Fruit fly (Drosophila melanogaster) whole organism, prepupa: ENCODE results near the gene CG4161.

Experiments used
- Blimp-1 ChIP-seq: fragments of 200-800 bp; sonication (Bioruptor generic); optimal IDR thresholded peaks from 3 replicates; lab custom pipeline; 2017; ENCODE audit warnings: missing biosample characterization, missing genetic modification characterization, mild to moderate bottlenecking, moderate library complexity, missing genetic modification reagents
- CG10631 ChIP-seq: fragments of 200-800 bp; sonication (Bioruptor generic); optimal IDR thresholded peaks from 2 replicates; lab custom pipeline; 2016; ENCODE audit warnings: missing biosample characterization, missing genetic modification characterization
- CG10669 ChIP-seq: fragments of 200-800 bp; sonication (Bioruptor generic); optimal IDR thresholded peaks from 3 replicates; lab custom pipeline; 2018; ENCODE audit warnings: missing biosample characterization, mild to moderate bottlenecking, missing genetic modification characterization, moderate library complexity
- CG11294 ChIP-seq: fragments of 200-800 bp; sonication (Bioruptor generic); IDR thresholded peaks from 2 replicates; pipeline ENCODE4 v1.3.6; 2022; ENCODE audit warnings: missing biosample characterization, missing genetic modification characterization
- CG11902 ChIP-seq: fragments of 200-800 bp; sonication (Bioruptor generic); optimal IDR thresholded peaks from 3 replicates; lab custom pipeline; 2016; ENCODE audit warnings: missing biosample characterization, missing genetic modification characterization
- CG15336 ChIP-seq: fragments of 200-800 bp; sonication (Bioruptor generic); IDR thresholded peaks from 2 replicates; pipeline ENCODE4 v1.3.6; 2022; ENCODE audit warnings: missing biosample characterization, missing genetic modification characterization
- CG1621 ChIP-seq: fragments of 200-800 bp; sonication (Bioruptor generic); optimal IDR thresholded peaks from 3 replicates; lab custom pipeline; 2018; ENCODE audit warnings: missing biosample characterization, mild to moderate bottlenecking, missing genetic modification characterization
- CG3032 ChIP-seq: fragments of 200-800 bp; optimal IDR thresholded peaks from 2 replicates; lab custom pipeline; 2019; ENCODE audit warnings: missing biosample characterization, mild to moderate bottlenecking, missing genetic modification characterization, moderate library complexity
- CG31627 ChIP-seq: fragments of 200-800 bp; sonication (Bioruptor generic); optimal IDR thresholded peaks from 3 replicates; lab custom pipeline; 2016; ENCODE audit warnings: missing biosample characterization, missing genetic modification characterization
- CG3919 ChIP-seq: fragments of 200-800 bp; sonication (Bioruptor generic); optimal IDR thresholded peaks from 3 replicates; lab custom pipeline; 2016; ENCODE audit warnings: missing biosample characterization, missing genetic modification characterization
- CG6163 ChIP-seq: fragments of 200-800 bp; sonication (Bioruptor generic); IDR thresholded peaks from 3 replicates; pipeline ENCODE4 v1.3.6; 2022; ENCODE audit warnings: missing biosample characterization, missing genetic modification characterization
- CG6792 ChIP-seq: fragments of 200-800 bp; sonication (Bioruptor generic); optimal IDR thresholded peaks from 3 replicates; lab custom pipeline; 2016; ENCODE audit warnings: missing biosample characterization, missing genetic modification characterization
- CG6808 ChIP-seq: fragments of 200-800 bp; sonication (Bioruptor generic); optimal IDR thresholded peaks from 3 replicates; lab custom pipeline; 2017; ENCODE audit warnings: missing biosample characterization, missing genetic modification characterization, mild to moderate bottlenecking, moderate library complexity, missing genetic modification reagents
- CG6854 ChIP-seq: fragments of 200-800 bp; sonication (Bioruptor generic); optimal IDR thresholded peaks from 2 replicates; lab custom pipeline; 2017; ENCODE audit warnings: missing biosample characterization, mild to moderate bottlenecking, missing genetic modification characterization
- CG8119 ChIP-seq: fragments of 200-800 bp; sonication (Bioruptor generic); IDR thresholded peaks from 3 replicates; pipeline ENCODE4 v1.3.6; 2022; ENCODE audit warnings: missing biosample characterization, missing genetic modification characterization
- CG8319 ChIP-seq: fragments of 200-800 bp; sonication (Bioruptor generic); optimal IDR thresholded peaks from 3 replicates; lab custom pipeline; 2016; ENCODE audit warnings: missing biosample characterization, missing genetic modification characterization
- CG8632 ChIP-seq: fragments of 200-800 bp; sonication (Bioruptor generic); optimal IDR thresholded peaks from 3 replicates; lab custom pipeline; 2016; ENCODE audit warnings: missing biosample characterization, missing genetic modification characterization
- Eip78C ChIP-seq: fragments of 200-800 bp; sonication (Bioruptor generic); peaks from one replicate; lab custom pipeline; 2016; ENCODE audit warnings: missing biosample characterization, missing genetic modification characterization
- Eip93F ChIP-seq: fragments of 200-800 bp; sonication (Bioruptor generic); optimal IDR thresholded peaks from 2 replicates; lab custom pipeline; 2016; ENCODE audit warnings: missing biosample characterization, mild to moderate bottlenecking, missing genetic modification characterization
- Ets21C ChIP-seq: fragments of 200-800 bp; sonication (Bioruptor generic); optimal IDR thresholded peaks from 3 replicates; lab custom pipeline; 2016; ENCODE audit warnings: missing biosample characterization, missing genetic modification characterization
- Ets96B ChIP-seq: fragments of 200-800 bp; optimal IDR thresholded peaks from 2 replicates; lab custom pipeline; 2019; ENCODE audit warnings: missing biosample characterization, mild to moderate bottlenecking, missing genetic modification characterization, moderate library complexity
- Hr38 ChIP-seq: sonication (Bioruptor generic); optimal IDR thresholded peaks from 2 replicates; lab custom pipeline; 2016; ENCODE audit warnings: missing biosample characterization, missing genetic modification characterization
- Hr39 ChIP-seq: fragments of 200-800 bp; sonication (Bioruptor generic); optimal IDR thresholded peaks from 2 replicates; lab custom pipeline; 2016; ENCODE audit warnings: missing biosample characterization, missing genetic modification characterization
- Hr4 ChIP-seq: fragments of 200-800 bp; sonication (Bioruptor generic); optimal IDR thresholded peaks from 3 replicates; lab custom pipeline; 2016; ENCODE audit warnings: missing biosample characterization, missing genetic modification characterization
- Lpt ChIP-seq: fragments of 200-800 bp; sonication (Bioruptor generic); optimal IDR thresholded peaks from 3 replicates; lab custom pipeline; 2016; ENCODE audit warnings: missing biosample characterization, missing genetic modification characterization
- Met ChIP-seq: fragments of 200-800 bp; sonication (Bioruptor generic); optimal IDR thresholded peaks from 3 replicates; lab custom pipeline; 2016; ENCODE audit warnings: missing biosample characterization, missing genetic modification characterization
- OdsH ChIP-seq: fragments of 200-800 bp; sonication (Bioruptor generic); optimal IDR thresholded peaks from 3 replicates; lab custom pipeline; 2016; ENCODE audit warnings: missing biosample characterization, missing genetic modification characterization
- Smox ChIP-seq: fragments of 200-800 bp; sonication (Bioruptor generic); optimal IDR thresholded peaks from 3 replicates; lab custom pipeline; 2016; ENCODE audit warnings: missing biosample characterization, missing genetic modification characterization
- Sox102F ChIP-seq: fragments of 200-800 bp; sonication (Bioruptor generic); optimal IDR thresholded peaks from 2 replicates; lab custom pipeline; 2016; ENCODE audit warnings: missing biosample characterization, mild to moderate bottlenecking, missing genetic modification characterization
- Sox14 ChIP-seq: fragments of 200-800 bp; sonication (Bioruptor generic); optimal IDR thresholded peaks from 3 replicates; lab custom pipeline; 2016; ENCODE audit warnings: missing biosample characterization, missing genetic modification characterization
- Sox15 ChIP-seq: fragments of 200-800 bp; sonication (Bioruptor generic); optimal IDR thresholded peaks from 3 replicates; lab custom pipeline; 2016; ENCODE audit warnings: missing biosample characterization, missing genetic modification characterization
- achi ChIP-seq: fragments of 200-800 bp; sonication (Bioruptor generic); optimal IDR thresholded peaks from 3 replicates; lab custom pipeline; 2016; ENCODE audit warnings: missing biosample characterization, missing genetic modification characterization
- acj6 ChIP-seq: fragments of 200-800 bp; sonication (Bioruptor generic); optimal IDR thresholded peaks from 3 replicates; lab custom pipeline; 2016; ENCODE audit warnings: missing biosample characterization, missing genetic modification characterization
- cyc ChIP-seq: fragments of 200-800 bp; sonication (Bioruptor generic); optimal IDR thresholded peaks from 3 replicates; lab custom pipeline; 2016; ENCODE audit warnings: missing biosample characterization, missing genetic modification characterization
- dac ChIP-seq: fragments of 200-800 bp; sonication (Bioruptor generic); optimal IDR thresholded peaks from 2 replicates; lab custom pipeline; 2017; ENCODE audit warnings: missing biosample characterization, mild to moderate bottlenecking, missing genetic modification characterization
- eg ChIP-seq: fragments of 200-800 bp; sonication (Bioruptor generic); IDR thresholded peaks from 3 replicates; pipeline ENCODE4 v1.3.6; 2022; ENCODE audit warnings: missing biosample characterization, missing genetic modification characterization
- esn ChIP-seq: fragments of 200-800 bp; sonication (Bioruptor generic); optimal IDR thresholded peaks from 2 replicates; lab custom pipeline; 2016; ENCODE audit warnings: missing biosample characterization, mild to moderate bottlenecking, missing genetic modification characterization, moderate library complexity
- fd59A ChIP-seq: fragments of 200-800 bp; sonication (Bioruptor generic); optimal IDR thresholded peaks from 2 replicates; lab custom pipeline; 2017; ENCODE audit warnings: missing biosample characterization, mild to moderate bottlenecking, missing genetic modification characterization, missing genetic modification reagents
- fd85E ChIP-seq: fragments of 200-800 bp; sonication (Bioruptor generic); optimal IDR thresholded peaks from 3 replicates; lab custom pipeline; 2016; ENCODE audit warnings: missing biosample characterization, missing genetic modification characterization
- fkh ChIP-seq: fragments of 200-800 bp; sonication (Bioruptor generic); optimal IDR thresholded peaks from 3 replicates; lab custom pipeline; 2017; ENCODE audit warnings: missing biosample characterization, mild to moderate bottlenecking, missing genetic modification characterization, moderate library complexity
- lz ChIP-seq: fragments of 200-800 bp; sonication (Bioruptor generic); optimal IDR thresholded peaks from 3 replicates; lab custom pipeline; 2016; ENCODE audit warnings: missing biosample characterization, missing genetic modification characterization
- pdm3 ChIP-seq: fragments of 200-800 bp; sonication (Bioruptor generic); optimal IDR thresholded peaks from 3 replicates; lab custom pipeline; 2016; ENCODE audit warnings: missing biosample characterization, missing genetic modification characterization
- salr ChIP-seq, 2 experiments: fragments of 200-800 bp; sonication (Bioruptor generic); optimal IDR thresholded peaks; 3 replicates each; lab custom pipeline; 2016 to 2018; ENCODE audit warnings: missing biosample characterization in 2 of 2, missing genetic modification characterization in 2 of 2, mild to moderate bottlenecking in 1 of 2
- spab ChIP-seq: fragments of 200-800 bp; sonication (Bioruptor generic); optimal IDR thresholded peaks from 2 replicates; lab custom pipeline; 2017; ENCODE audit warnings: missing biosample characterization, mild to moderate bottlenecking, missing genetic modification characterization, missing genetic modification reagents
- svp ChIP-seq: fragments of 200-800 bp; sonication (Bioruptor generic); peaks from one replicate; lab custom pipeline; 2016; ENCODE audit warnings: missing biosample characterization, missing genetic modification characterization
- topi ChIP-seq: fragments of 200-800 bp; sonication (Bioruptor generic); optimal IDR thresholded peaks from 3 replicates; lab custom pipeline; 2016; ENCODE audit warnings: missing biosample characterization, missing genetic modification characterization
- vri ChIP-seq: fragments of 200-800 bp; sonication (Bioruptor generic); optimal IDR thresholded peaks from 3 replicates; lab custom pipeline; 2016; ENCODE audit warnings: missing biosample characterization, mild to moderate bottlenecking, missing genetic modification characterization

CG4161 gene

DNA sequence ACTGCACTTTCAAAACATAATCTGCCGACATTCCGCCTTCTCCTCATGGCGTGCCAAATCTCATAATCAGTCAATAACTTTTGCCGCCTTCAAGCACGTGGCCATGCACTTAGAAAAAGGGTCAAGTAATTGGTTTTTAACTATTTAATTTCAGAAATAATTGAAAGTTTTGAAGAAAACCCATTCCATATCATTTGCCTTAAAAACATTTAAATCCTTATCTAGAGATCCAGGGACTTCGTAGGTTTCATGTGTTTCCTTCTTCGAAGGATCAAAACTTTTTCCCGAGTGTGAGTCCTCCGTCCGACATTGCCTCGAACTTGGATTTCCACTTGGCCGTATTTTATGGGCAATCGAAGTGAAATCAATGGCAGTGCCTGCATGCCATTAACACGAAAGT is 25.8 kb downstream of the CG4161 start (continued):
- TF ChIP-seq CG6808 (GFP tag; lab: Kevin White, UChicago) = peak; percentile 18
- TF ChIP-seq CG3919 (GFP tag; lab: Kevin White, UChicago) = peak; percentile 65
- peak; percentile 40 for TF ChIP-seq spab
- no peak for TF ChIP-seq Blimp-1 (GFP tag; lab: Kevin White, UChicago)
- TF ChIP-seq Hr4 = peak; percentile 11
- TF ChIP-seq CG8632 (GFP tag; lab: Kevin White, UChicago) = peak; percentile 47
- no peak for TF ChIP-seq Hr38
- TF ChIP-seq CG8119 = no peak
- TF ChIP-seq acj6 (GFP tag; lab: Kevin White, UChicago) = peak; percentile 65
- peak; percentile 74 for TF ChIP-seq Met
- TF ChIP-seq CG6792 (GFP tag; lab: Kevin White, UChicago) = peak; percentile 52
- TF ChIP-seq Ets21C = peak; percentile 17
- no peak for TF ChIP-seq eg

DNA sequence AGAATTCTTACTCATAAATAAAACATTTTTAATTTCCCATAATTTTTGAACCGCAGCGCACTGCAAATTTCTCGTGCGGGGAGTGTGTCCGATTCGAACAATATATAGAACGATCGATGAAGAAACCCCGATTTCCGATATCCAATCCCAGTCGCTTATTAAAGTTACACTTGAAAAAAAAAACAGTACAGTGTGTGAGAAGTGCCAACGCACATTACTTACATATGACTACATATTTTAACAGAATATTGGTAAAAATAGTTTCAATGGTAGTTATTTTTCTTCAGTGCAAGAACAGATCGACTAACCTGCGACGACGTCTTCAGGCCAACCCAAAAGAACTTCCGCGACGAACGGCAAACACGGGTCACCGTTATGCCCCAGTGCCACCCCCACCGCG is 29.9 kb downstream of the CG4161 start:
- TF ChIP-seq OdsH (GFP tag; lab: Kevin White, UChicago) = no peak
- peak; percentile 20 for TF ChIP-seq topi
- peak; percentile 27 for TF ChIP-seq Eip78C (GFP tag; lab: Kevin White, UChicago)
- TF ChIP-seq Ets21C = peak; percentile 3
- peak; percentile 36 for TF ChIP-seq CG31627 (GFP tag; lab: Kevin White, UChicago)
- no peak for TF ChIP-seq Sox14 (GFP tag; lab: Kevin White, UChicago)
- peak; percentile 27 for TF ChIP-seq cyc (GFP tag; lab: Kevin White, UChicago)
- TF ChIP-seq Met = peak; percentile 40
- TF ChIP-seq lz (GFP tag; lab: Kevin White, UChicago) = peak; percentile 39
- TF ChIP-seq svp (GFP tag; lab: Kevin White, UChicago) = peak; percentile 64
- peak; percentile 57 for TF ChIP-seq Hr39 (GFP tag; lab: Kevin White, UChicago)
- TF ChIP-seq acj6 (GFP tag; lab: Kevin White, UChicago) = no peak
- peak; percentile 5 for TF ChIP-seq Smox (GFP tag; lab: Kevin White, UChicago)

DNA sequence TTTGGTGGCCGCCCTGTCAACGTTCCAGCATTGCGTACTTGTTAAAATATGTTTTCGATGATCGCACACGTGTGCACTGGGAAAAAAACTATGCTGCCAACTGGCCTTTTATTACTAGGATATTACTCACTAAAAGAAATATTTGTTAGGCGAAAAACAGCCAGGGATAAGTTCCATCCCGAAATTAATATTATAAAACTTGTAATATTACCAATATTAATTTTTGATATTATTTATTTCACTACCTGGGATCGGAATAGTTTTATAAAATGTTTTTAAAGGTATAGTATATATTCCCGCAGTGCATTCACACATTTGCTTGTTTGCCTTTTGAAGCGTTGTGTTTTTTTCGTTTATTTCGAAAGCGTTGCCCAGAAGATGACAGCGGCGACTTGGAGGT is 30.4 kb downstream of the CG4161 start:
- TF ChIP-seq pdm3 (GFP tag; lab: Kevin White, UChicago) (no peak), CG6792 (GFP tag; lab: Kevin White, UChicago) (peak; percentile 1), CG6163 (GFP tag; lab: Robert Waterston, UW) (0 out of 3 replicates have a peak, but pooled peaks have one; percentile 10), Sox15 (no peak), Ets96B (tag; lab: Kevin White, UChicago) (peak; percentile 52), topi (peak; percentile 58), dac (GFP tag; lab: Kevin White, UChicago) (no peak), vri (no peak), CG10669 (GFP tag; lab: Kevin White, UChicago) (peak; percentile 32), Sox102F (peak; percentile 32), fkh (GFP tag; lab: Kevin White, UChicago) (no peak), Sox14 (GFP tag; lab: Kevin White, UChicago) (no peak), Ets21C (no peak), Lpt (no peak), CG6808 (GFP tag; lab: Kevin White, UChicago) (peak; percentile 17), esn (GFP tag; lab: Kevin White, UChicago) (peak; percentile 49), CG6854 (GFP tag; lab: Kevin White, UChicago) (peak; percentile 9), achi (peak; percentile 5), Blimp-1 (GFP tag; lab: Kevin White, UChicago) (peak; percentile 42), OdsH (GFP tag; lab: Kevin White, UChicago) (peak; percentile 39), CG8632 (GFP tag; lab: Kevin White, UChicago) (no peak), CG11902 (GFP tag; lab: Kevin White, UChicago) (no peak), Hr39 (GFP tag; lab: Kevin White, UChicago) (peak; percentile 30), fd59A (GFP tag; lab: Kevin White, UChicago) (peak; percentile 37), CG15336 (GFP tag; lab: Robert Waterston, UW) (no peak), eg (no peak), lz (GFP tag; lab: Kevin White, UChicago) (peak; percentile 21), Eip93F (GFP tag; lab: Kevin White, UChicago) (peak; percentile 60), CG8319 (GFP tag; lab: Kevin White, UChicago) (peak; percentile 1), Smox (GFP tag; lab: Kevin White, UChicago) (peak; percentile 25), CG3032 (tag; lab: Kevin White, UChicago) (peak; percentile 42), CG1621 (no peak), CG11294 (no peak), CG10631 (GFP tag; lab: Kevin White, UChicago) (peak; percentile 29), salr (GFP tag; optimal IDR thresholded peaks at IDR 0.05; lab: Kevin White, UChicago) (no peak), fd85E (GFP tag; lab: Kevin White, UChicago) (no peak), spab (no peak)
